Worm (Caenorhabditis elegans): ENCODE measurements around the gene K10B4.3.
A peak's percentile ranks its signal among the peaks of the same experiment; 100 is the strongest.

The K10B4.3 gene

ce11 chrII:98894-99293 is 22.1 kb downstream of the K10B4.3 start, which contains the start of gene C50D2.10:
Gene C50D2.10 (plus strand): TSS chrII:99138.
- peak; percentile 70 for TF ChIP-seq attf-3 (GFP tag; conservative IDR thresholded peaks at IDR 0.05)
- TF ChIP-seq mcd-1 (GFP tag; IDR thresholded peaks at IDR 0.05) = peak; percentile 25; the same call in 1 of the 2 replicates

ce11 chrII:97992-98763 is 22.8 kb downstream of the K10B4.3 start, which contains the start of the genes luc-7L3 and sftb-6:
Gene luc-7L3 (minus strand): TSS chrII:98027.
Gene sftb-6 (plus strand): TSS chrII:98404.
- TF ChIP-seq egl-18 (GFP tag; IDR thresholded peaks at IDR 0.05) = no peak
- TF ChIP-seq bed-2 (GFP tag; IDR thresholded peaks at IDR 0.05) = no peak
- TF ChIP-seq ceh-40 (GFP tag; IDR thresholded peaks at IDR 0.05) = no peak
- TF ChIP-seq F22D6.2 (tag; optimal IDR thresholded peaks at IDR 0.05) = no peak
- TF ChIP-seq F10E7.11 (tag; optimal IDR thresholded peaks at IDR 0.05) = no peak
- TF ChIP-seq tbp1 (GFP tag; optimal IDR thresholded peaks at IDR 0.05) = no peak
- TF ChIP-seq lin-40 (tag; optimal IDR thresholded peaks at IDR 0.05) = peak; percentile 58
- TF ChIP-seq attf-3 (GFP tag; conservative IDR thresholded peaks at IDR 0.05) = peak; percentile 98
- TF ChIP-seq attf-5 (GFP tag; optimal IDR thresholded peaks at IDR 0.05) = peak; percentile 25
- no peak for TF ChIP-seq B0336.3 (GFP tag; IDR thresholded peaks at IDR 0.05)
- no peak for TF ChIP-seq Y53F4B.3 (GFP tag; IDR thresholded peaks at IDR 0.05)
- TF ChIP-seq F33H1.4 (GFP tag; IDR thresholded peaks at IDR 0.05) = no peak
- TF ChIP-seq chd-7 (tag; optimal IDR thresholded peaks at IDR 0.05) = no peak
- no peak for TF ChIP-seq nhr-27 (tag; optimal IDR thresholded peaks at IDR 0.05)
- TF ChIP-seq rcor-1 (GFP tag; IDR thresholded peaks at IDR 0.05) = no peak
- TF ChIP-seq sptf-2 (GFP tag; optimal IDR thresholded peaks at IDR 0.05) = no peak

DNA sequence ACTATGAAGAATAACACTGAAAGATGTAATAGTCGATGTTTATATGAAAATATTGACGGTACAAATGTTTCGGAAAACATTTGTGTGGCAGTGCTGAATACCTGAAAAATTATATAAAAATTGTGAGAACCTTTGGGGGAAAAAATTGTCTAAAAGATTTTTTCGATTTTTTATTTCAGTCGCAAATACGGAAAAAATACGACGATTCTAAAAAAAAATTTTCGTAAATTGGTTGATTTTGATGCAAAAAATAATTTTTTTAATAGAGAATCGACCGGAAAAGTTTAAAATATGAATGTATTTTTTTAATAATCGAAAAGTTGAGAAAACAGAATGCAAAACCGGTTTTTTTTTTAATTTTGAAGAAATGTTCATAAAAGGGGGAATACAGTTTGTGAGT is 25.8 kb downstream of the K10B4.3 start, which contains the start of gene C50D2.7:
TSS of gene C50D2.7 (minus strand) at position 101 of the 400 bp plus-strand sequence.
- TF ChIP-seq C06A6.2 (GFP tag; conservative IDR thresholded peaks at IDR 0.05) (no peak), ztf-28 (GFP tag; IDR thresholded peaks at IDR 0.05) (no peak), sdz-38 (tag; optimal IDR thresholded peaks at IDR 0.05) (no peak), hmg-1.2 (GFP tag; IDR thresholded peaks at IDR 0.05) (no peak), ceh-91 (GFP tag; IDR thresholded peaks at IDR 0.05) (no peak), let-607 (tag; optimal IDR thresholded peaks at IDR 0.05) (no peak), lin-54 (GFP tag; optimal IDR thresholded peaks at IDR 0.05) (no peak), F23B12.7 (tag; optimal IDR thresholded peaks at IDR 0.05; ENCODE audit: insufficient read depth) (no peak), tlf-1 (GFP tag; optimal IDR thresholded peaks at IDR 0.05) (no peak), bed-1 (GFP tag; IDR thresholded peaks at IDR 0.05) (no peak), pbrm-1 (GFP tag; IDR thresholded peaks at IDR 0.05) (no peak), snpc-1.1 (tag; optimal IDR thresholded peaks at IDR 0.05; ENCODE audit: insufficient read depth) (no peak), let-526 (GFP tag; IDR thresholded peaks at IDR 0.05) (no peak), efl-1 (GFP tag; optimal IDR thresholded peaks at IDR 0.05) (no peak), akir-1 (GFP tag; optimal IDR thresholded peaks at IDR 0.05) (no peak), lsl-1 (GFP tag; optimal IDR thresholded peaks at IDR 0.05) (no peak), chd-7 (tag; optimal IDR thresholded peaks at IDR 0.05) (no peak), dpl-1 (GFP tag; optimal IDR thresholded peaks at IDR 0.05) (no peak)
